Worm (Caenorhabditis elegans) whole organism, midembryonic: ENCODE results near the gene gldi-6.

Experiments
- T22C8.4 ChIP-seq: fragments of 200-800 bp; sonication (Bioruptor generic); IDR thresholded peaks from 2 replicates; pipeline ENCODE4 v1.3.6; 2022; ENCODE audit warnings: missing genetic modification characterization, missing compliant biosample characterization
- cog-1 ChIP-seq: sonication (generic microtip); optimal IDR thresholded peaks from 2 replicates; lab custom pipeline; 2016; ENCODE audit warnings: missing genetic modification characterization, missing compliant biosample characterization
- flt-1 ChIP-seq: fragments of 200-800 bp; sonication (Bioruptor generic); IDR thresholded peaks from 2 replicates; pipeline ENCODE4 v1.3.6; 2022; ENCODE audit warnings: missing genetic modification characterization, missing compliant biosample characterization
- klf-2 ChIP-seq: fragments of 200-800 bp; sonication (Bioruptor generic); conservative IDR thresholded peaks from 2 replicates; pipeline ENCODE4 v1.3.6; 2022; ENCODE audit warnings: missing genetic modification reagents, missing genetic modification characterization, missing compliant biosample characterization
- med-1 ChIP-seq: sonication (generic microtip); optimal IDR thresholded peaks from 2 replicates; lab custom pipeline; 2017; ENCODE audit warnings: missing genetic modification characterization, mild to moderate bottlenecking, missing compliant biosample characterization, antibody characterized with exemption, missing genetic modification reagents; ENCODE audit not compliant: insufficient read depth
- ref-1 ChIP-seq: fragments of 200-800 bp; sonication (Bioruptor generic); conservative IDR thresholded peaks from 2 replicates; pipeline ENCODE4 v1.3.6; 2022; ENCODE audit warnings: missing genetic modification reagents, missing genetic modification characterization, missing compliant biosample characterization
- tab-1 ChIP-seq: fragments of 200-800 bp; sonication (Bioruptor generic); IDR thresholded peaks from 2 replicates; pipeline ENCODE4 v1.3.6; 2022; ENCODE audit warnings: missing genetic modification characterization, missing compliant biosample characterization
- ztf-23 ChIP-seq: fragments of 200-800 bp; sonication (Bioruptor generic); IDR thresholded peaks from 2 replicates; pipeline ENCODE4 v1.3.6; 2022; ENCODE audit warnings: missing genetic modification reagents, missing genetic modification characterization, missing compliant biosample characterization
- ztf-29 ChIP-seq: fragments of 200-800 bp; sonication (Bioruptor generic); IDR thresholded peaks from 2 replicates; pipeline ENCODE4 v1.3.6; 2022; ENCODE audit warnings: missing genetic modification reagents, missing genetic modification characterization, missing compliant biosample characterization

gldi-6 gene

ce11 chrII:3429400-3429799 lies 17.3 kb upstream of the gldi-6 start, which contains the start of gene C16C8.18:
Gene C16C8.18 (plus strand): TSS chrII:3429700.
- TF ChIP-seq med-1 (GFP tag; lab: Kevin White, UChicago) (no peak), klf-2 (GFP tag; lab: Robert Waterston, UW) (no peak), tab-1 (GFP tag; lab: Robert Waterston, UW) (no peak), ref-1 (GFP tag; lab: Robert Waterston, UW) (no peak), T22C8.4 (GFP tag; lab: Robert Waterston, UW) (no peak), flt-1 (GFP tag; lab: Robert Waterston, UW) (no peak), ztf-23 (GFP tag; lab: Robert Waterston, UW) (no peak), ztf-29 (GFP tag; lab: Robert Waterston, UW) (no peak), cog-1 (no peak)

- TF ChIP-seq T22C8.4 (GFP tag; lab: Robert Waterston, UW) = no peak
- no peak for TF ChIP-seq klf-2 (GFP tag; lab: Robert Waterston, UW)
- TF ChIP-seq cog-1 = no peak
- TF ChIP-seq ztf-23 (GFP tag; lab: Robert Waterston, UW) = no peak
- TF ChIP-seq med-1 (GFP tag; lab: Kevin White, UChicago) = no peak
- TF ChIP-seq ref-1 (GFP tag; lab: Robert Waterston, UW) = no peak
- no peak for TF ChIP-seq flt-1 (GFP tag; lab: Robert Waterston, UW)
- TF ChIP-seq tab-1 (GFP tag; lab: Robert Waterston, UW) = no peak
Observed at ce11 chrII:3434893-3435503, 11.7 kb upstream of the gldi-6 start.

- TF ChIP-seq flt-1 (GFP tag; lab: Robert Waterston, UW) = no peak
Observed at ce11 chrII:3436412-3436811, 10.3 kb upstream of the gldi-6 start, which contains the start of gene skpo-2. Gene skpo-2 (minus strand): TSS chrII:3436512.

- no peak for TF ChIP-seq tab-1 (GFP tag; lab: Robert Waterston, UW)
- TF ChIP-seq T22C8.4 (GFP tag; lab: Robert Waterston, UW) = no peak
- no peak for TF ChIP-seq ztf-23 (GFP tag; lab: Robert Waterston, UW)
- no peak for TF ChIP-seq med-1 (GFP tag; lab: Kevin White, UChicago)
- TF ChIP-seq klf-2 (GFP tag; lab: Robert Waterston, UW) = no peak
- no peak for TF ChIP-seq flt-1 (GFP tag; lab: Robert Waterston, UW)
- TF ChIP-seq cog-1 = no peak
- no peak for TF ChIP-seq ztf-29 (GFP tag; lab: Robert Waterston, UW)
- no peak for TF ChIP-seq ref-1 (GFP tag; lab: Robert Waterston, UW)
Observed at ce11 chrII:3437393-3437792, 9.4 kb upstream of the gldi-6 start.

- TF ChIP-seq klf-2 (GFP tag; lab: Robert Waterston, UW) (no peak), med-1 (GFP tag; lab: Kevin White, UChicago) (no peak), flt-1 (GFP tag; lab: Robert Waterston, UW) (no peak), tab-1 (GFP tag; lab: Robert Waterston, UW) (no peak), ztf-23 (GFP tag; lab: Robert Waterston, UW) (no peak), T22C8.4 (GFP tag; lab: Robert Waterston, UW) (no peak), ref-1 (GFP tag; lab: Robert Waterston, UW) (no peak), ztf-29 (GFP tag; lab: Robert Waterston, UW) (no peak), cog-1 (no peak)
Observed at ce11 chrII:3438280-3438679, 8.5 kb upstream of the gldi-6 start.

- no peak for TF ChIP-seq klf-2 (GFP tag; lab: Robert Waterston, UW)
- peak; percentile 14 for TF ChIP-seq cog-1
- TF ChIP-seq T22C8.4 (GFP tag; lab: Robert Waterston, UW) = peak; percentile 62; the same call in 1 of the 2 replicates
- 0 out of 2 replicates have a peak, but pooled peaks have one; percentile 35 for TF ChIP-seq ztf-29 (GFP tag; lab: Robert Waterston, UW)
- TF ChIP-seq flt-1 (GFP tag; lab: Robert Waterston, UW) = peak; percentile 85
- TF ChIP-seq ztf-23 (GFP tag; lab: Robert Waterston, UW) = peak; percentile 72
- TF ChIP-seq tab-1 (GFP tag; lab: Robert Waterston, UW) = peak; percentile 84
- peak; percentile 46; the same call in 1 of the 2 replicates for TF ChIP-seq ref-1 (GFP tag; lab: Robert Waterston, UW)
- TF ChIP-seq med-1 (GFP tag; lab: Kevin White, UChicago) = no peak
Observed at ce11 chrII:3439244-3439698, 7.5 kb upstream of the gldi-6 start.

ce11 chrII:3439842-3440640 lies 6.7 kb upstream of the gldi-6 start:
- TF ChIP-seq ztf-23 (GFP tag; lab: Robert Waterston, UW) (no peak), flt-1 (GFP tag; lab: Robert Waterston, UW) (no peak), tab-1 (GFP tag; lab: Robert Waterston, UW) (no peak), ztf-29 (GFP tag; lab: Robert Waterston, UW) (no peak), klf-2 (GFP tag; lab: Robert Waterston, UW) (no peak), ref-1 (GFP tag; lab: Robert Waterston, UW) (no peak), med-1 (GFP tag; lab: Kevin White, UChicago) (no peak), T22C8.4 (GFP tag; lab: Robert Waterston, UW) (no peak)

- TF ChIP-seq med-1 (GFP tag; lab: Kevin White, UChicago) (no peak), klf-2 (GFP tag; lab: Robert Waterston, UW) (no peak), ztf-29 (GFP tag; lab: Robert Waterston, UW) (no peak), tab-1 (GFP tag; lab: Robert Waterston, UW) (no peak), ztf-23 (GFP tag; lab: Robert Waterston, UW) (no peak), T22C8.4 (GFP tag; lab: Robert Waterston, UW) (no peak), flt-1 (GFP tag; lab: Robert Waterston, UW) (no peak), cog-1 (no peak), ref-1 (GFP tag; lab: Robert Waterston, UW) (no peak)
Observed at ce11 chrII:3440641-3440926, 6.2 kb upstream of the gldi-6 start, which contains the start of gene C16C8.17. Gene C16C8.17 (plus strand): TSS chrII:3440827.
